Fruit fly (Drosophila melanogaster) whole organism, wandering third instar larva: ENCODE data around the gene CG5646.

Experiments
- Hr83 ChIP-seq: fragments of 200-300 bp; sonication (Bioruptor generic); optimal IDR thresholded peaks from 2 replicates; lab custom pipeline; 2016; ENCODE audit warnings: missing biosample characterization, mild to moderate bottlenecking, missing genetic modification characterization, moderate library complexity; ENCODE audit not compliant: poor library complexity, severe bottlenecking
- Mio ChIP-seq: sonication (Bioruptor generic); optimal IDR thresholded peaks from 2 replicates; lab custom pipeline; 2016; ENCODE audit warnings: missing biosample characterization, missing genetic modification characterization
- OdsH ChIP-seq: fragments of 200-800 bp; sonication (Bioruptor generic); optimal IDR thresholded peaks from 2 replicates; lab custom pipeline; 2016; ENCODE audit warnings: missing biosample characterization, mild to moderate bottlenecking, missing genetic modification characterization
- Rel ChIP-seq, 2 experiments: fragments of 200-800 bp; sonication (Bioruptor generic) in 1 of 2; optimal IDR thresholded peaks; 2 replicates in 1 of 2; 3 replicates in 1 of 2; lab custom pipeline; 2016 to 2019; ENCODE audit warnings: mild to moderate bottlenecking in 2 of 2, missing biosample characterization in 2 of 2, missing genetic modification characterization in 2 of 2, moderate library complexity in 1 of 2
- h ChIP-seq: fragments of 200-800 bp; sonication (Bioruptor generic); optimal IDR thresholded peaks from 3 replicates; lab custom pipeline; 2016; ENCODE audit warnings: missing biosample characterization, mild to moderate bottlenecking, missing genetic modification characterization
- pan ChIP-seq: fragments of >200 bp; optimal IDR thresholded peaks from 2 replicates; lab custom pipeline; 2017
- psq ChIP-seq: fragments of 200-800 bp; sonication (Bioruptor generic); optimal IDR thresholded peaks from 3 replicates; lab custom pipeline; 2017; ENCODE audit warnings: missing biosample characterization, mild to moderate bottlenecking, missing genetic modification characterization, moderate library complexity
- usp ChIP-seq: fragments of >200 bp; optimal IDR thresholded peaks from 2 replicates; lab custom pipeline; 2017; ENCODE audit warnings: missing biosample characterization, missing genetic modification characterization

DNA sequence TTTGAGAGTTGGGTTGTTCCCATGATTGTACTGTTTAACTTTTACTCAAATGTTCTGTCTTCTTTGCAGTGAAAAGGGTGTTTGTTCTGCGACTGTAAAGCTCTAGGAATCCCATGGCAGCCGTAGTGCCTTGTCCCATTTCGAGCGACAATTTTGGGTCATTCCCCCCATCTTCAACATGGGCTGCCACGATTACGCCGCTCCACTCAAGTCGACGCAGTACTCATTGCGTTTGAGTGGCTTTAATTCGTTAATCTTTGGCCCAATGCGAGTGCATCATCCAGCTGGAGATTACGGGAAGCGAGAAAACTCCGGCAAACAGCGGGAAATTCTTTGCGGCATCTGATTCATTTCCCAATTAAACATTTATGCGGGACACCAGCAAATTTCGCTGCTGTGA, 4.7 kb downstream of the CG5646 start:
- no peak for TF ChIP-seq Rel (GFP tag; optimal IDR thresholded peaks at IDR 0.05; lab: Kevin White, UChicago)
- peak; percentile 84 for TF ChIP-seq Rel (tag; optimal IDR thresholded peaks at IDR 0.05; lab: Kevin White, UChicago)
- TF ChIP-seq psq (GFP tag; lab: Kevin White, UChicago), result no peak
- TF ChIP-seq Hr83 (GFP tag; lab: Kevin White, UChicago), result no peak
- no peak for TF ChIP-seq pan (lab: Kevin White, UChicago)
- TF ChIP-seq h (GFP tag; lab: Kevin White, UChicago), result no peak
- no peak for TF ChIP-seq usp (GFP tag; lab: Kevin White, UChicago)
- no peak for TF ChIP-seq OdsH (GFP tag; lab: Kevin White, UChicago)
- no peak for TF ChIP-seq Mio (GFP tag; lab: Kevin White, UChicago)
